Fruit fly (Drosophila melanogaster): ENCODE measurements around the gene Msp300.

Msp300 gene

DNA sequence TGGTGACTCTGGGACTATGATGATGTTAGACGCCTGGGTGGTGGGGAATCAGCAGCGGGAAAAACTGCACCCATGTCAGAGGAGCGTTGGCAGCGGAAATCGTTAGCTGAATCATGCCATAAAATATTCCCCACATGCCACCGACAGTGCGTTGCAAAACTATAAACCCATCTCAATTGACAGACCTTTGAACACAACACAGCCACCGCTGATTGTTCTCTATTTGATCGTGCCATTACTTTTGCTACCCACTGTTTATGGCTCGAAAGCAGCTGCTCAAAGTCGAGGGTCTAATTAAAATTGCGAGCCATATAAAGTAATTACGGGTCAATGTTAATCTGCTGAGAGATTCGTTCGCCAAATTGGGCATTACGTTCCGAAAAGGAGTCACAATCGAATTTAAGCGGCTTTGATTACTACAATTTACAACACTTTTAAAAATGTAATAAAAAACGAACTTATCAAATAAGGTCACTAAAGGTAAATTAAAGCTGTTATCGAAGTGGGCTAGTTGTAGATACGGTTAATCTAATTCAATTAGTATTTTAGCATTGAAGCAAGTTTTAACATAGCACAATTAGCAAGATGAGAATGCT is 124.1 kb downstream of the Msp300 start:
- TF ChIP-seq CG8478 (optimal IDR thresholded peaks at IDR 0.05) = no peak
- no peak for TF ChIP-seq CTCF (optimal IDR thresholded peaks at IDR 0.05)

DNA sequence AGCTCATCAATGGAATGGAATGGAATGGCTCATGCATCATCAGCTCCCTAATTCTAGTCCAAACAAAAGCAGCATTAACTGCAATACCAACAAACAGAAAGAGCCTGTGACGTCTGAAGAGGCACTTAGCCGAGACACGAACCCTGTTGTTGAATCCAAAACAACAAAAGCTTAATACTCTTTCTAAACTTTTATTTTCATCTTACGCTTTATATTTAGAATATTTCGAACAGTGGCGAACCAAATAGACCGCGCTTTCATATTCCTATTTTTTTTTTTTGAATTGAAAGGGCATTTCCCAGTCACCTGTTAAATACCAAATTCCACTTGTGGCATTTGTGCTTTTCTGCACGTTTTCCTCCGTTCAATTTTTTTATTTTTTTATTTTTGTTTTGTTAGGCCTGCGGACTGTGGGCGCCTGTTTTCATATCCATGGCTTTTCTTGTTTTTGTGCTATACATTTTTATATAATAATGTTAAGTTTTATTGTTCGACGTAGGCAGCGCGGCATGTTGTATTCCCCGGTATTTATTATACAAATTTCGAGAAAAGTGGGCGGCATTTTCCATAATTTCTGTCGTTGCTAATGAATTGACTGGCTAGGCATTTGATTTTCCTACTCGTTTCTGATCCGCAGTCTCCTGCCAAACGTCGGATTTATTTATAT is 125.0 kb downstream of the Msp300 start:
- TF ChIP-seq CG8478 (optimal IDR thresholded peaks at IDR 0.05) (no peak), CTCF (optimal IDR thresholded peaks at IDR 0.05) (no peak)

DNA sequence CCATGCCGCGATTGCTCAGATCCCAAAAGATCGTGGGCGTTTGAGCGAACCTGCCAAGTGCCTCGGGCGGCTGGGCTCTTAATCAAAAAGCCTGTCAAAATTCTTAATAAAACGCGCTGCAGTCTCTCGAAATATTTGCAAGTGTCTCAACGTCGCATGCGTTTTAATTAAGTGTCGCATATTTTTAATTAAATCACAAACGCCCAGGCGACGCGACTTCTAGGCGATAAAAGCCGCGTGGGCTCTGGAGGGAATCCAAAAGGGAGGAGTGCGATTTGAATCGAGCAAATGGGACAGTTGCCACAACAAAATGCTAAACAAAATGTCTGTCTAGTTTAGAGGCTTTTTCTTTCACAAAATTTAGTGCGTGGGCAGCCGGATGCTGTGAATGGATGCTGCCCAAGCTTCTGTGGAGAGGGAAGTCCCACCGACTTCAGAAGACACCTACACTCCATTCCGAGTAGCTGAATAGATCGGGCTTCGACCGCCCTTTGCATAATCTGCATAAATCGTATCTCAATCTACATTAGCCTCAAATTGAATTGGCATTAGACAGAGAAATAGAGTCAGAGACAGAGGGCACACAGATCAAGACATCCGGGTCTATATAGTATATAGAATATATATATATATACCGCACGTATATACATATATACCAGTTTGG is 126.3 kb downstream of the Msp300 start:
- TF ChIP-seq CG8478 (optimal IDR thresholded peaks at IDR 0.05) = no peak
- no peak for TF ChIP-seq CTCF (optimal IDR thresholded peaks at IDR 0.05)

DNA sequence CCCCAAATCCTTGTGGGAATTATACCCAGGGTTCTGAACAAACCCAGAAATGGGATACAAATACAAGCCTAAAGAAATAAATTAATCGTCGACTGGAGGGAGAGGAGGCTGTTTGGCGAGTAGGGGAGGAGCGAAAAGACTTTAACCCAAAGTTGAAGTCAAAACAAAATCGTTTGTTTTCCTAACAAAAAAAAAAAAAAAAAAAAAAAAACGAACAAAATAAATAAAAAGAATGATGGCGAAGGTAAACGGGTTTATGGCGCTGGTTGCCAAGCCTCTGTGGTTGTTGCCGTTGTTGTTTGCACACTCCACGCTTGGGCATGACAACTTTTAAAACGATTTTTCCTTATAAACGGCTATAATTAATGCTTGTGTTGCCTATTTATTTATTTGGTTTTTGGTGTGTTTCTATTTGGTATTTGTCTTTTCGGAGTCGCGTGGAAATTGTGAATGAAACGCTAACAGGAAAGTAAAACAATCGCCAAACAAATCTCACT is 128.0 kb downstream of the Msp300 start:
- no peak for TF ChIP-seq CG8478 (optimal IDR thresholded peaks at IDR 0.05)
- no peak for TF ChIP-seq CTCF (optimal IDR thresholded peaks at IDR 0.05)

DNA sequence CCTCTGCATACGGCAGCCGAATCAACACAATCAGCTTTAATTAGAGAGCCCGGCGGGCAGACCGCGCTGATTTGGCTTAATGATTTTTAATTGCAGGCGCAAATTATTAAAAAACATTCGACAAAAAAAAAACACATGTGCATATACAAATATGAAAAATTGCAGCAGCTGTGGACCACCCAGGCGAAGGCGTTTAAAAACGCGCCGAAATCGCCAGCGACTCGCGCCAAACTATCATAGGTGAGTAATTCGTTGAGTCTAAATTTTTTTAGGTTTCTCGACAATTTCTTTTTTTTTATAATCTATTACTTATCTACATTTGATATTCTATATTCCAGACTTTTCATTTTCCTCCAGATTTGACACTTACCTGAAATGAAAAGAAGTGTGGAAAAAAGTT is 128.6 kb downstream of the Msp300 start:
- TF ChIP-seq CG8478 (optimal IDR thresholded peaks at IDR 0.05) = no peak
- TF ChIP-seq CTCF (optimal IDR thresholded peaks at IDR 0.05) = no peak

DNA sequence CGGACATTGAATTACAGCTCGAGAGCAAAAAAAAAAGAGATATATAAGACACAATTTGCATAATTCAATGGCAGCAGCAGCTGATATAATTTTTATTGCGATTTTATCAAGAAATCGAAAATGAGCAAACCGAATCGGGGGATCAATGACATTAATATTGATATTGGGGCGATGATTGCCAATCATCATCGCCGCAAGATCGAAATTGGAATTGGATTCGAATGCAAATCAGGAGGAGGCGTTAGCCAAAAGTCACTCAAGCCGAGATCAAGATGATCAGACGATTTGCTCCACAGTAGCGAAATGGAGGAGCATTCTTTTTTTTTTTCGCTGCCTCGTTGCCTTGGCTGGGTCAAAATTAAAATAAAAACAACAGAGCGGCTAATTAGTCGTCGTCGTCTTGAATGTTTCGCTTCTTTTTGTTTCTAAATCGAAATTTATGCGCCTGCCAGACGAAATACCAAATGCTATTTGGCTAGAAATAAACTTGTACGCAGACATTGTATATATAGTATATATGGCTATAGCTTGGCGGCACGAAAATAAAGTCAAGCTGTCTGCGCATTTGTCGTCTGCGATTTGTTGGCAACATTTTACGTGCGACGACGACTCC is 129.2 kb downstream of the Msp300 start:
- no peak for TF ChIP-seq CG8478 (optimal IDR thresholded peaks at IDR 0.05)
- TF ChIP-seq CTCF (optimal IDR thresholded peaks at IDR 0.05) = no peak

DNA sequence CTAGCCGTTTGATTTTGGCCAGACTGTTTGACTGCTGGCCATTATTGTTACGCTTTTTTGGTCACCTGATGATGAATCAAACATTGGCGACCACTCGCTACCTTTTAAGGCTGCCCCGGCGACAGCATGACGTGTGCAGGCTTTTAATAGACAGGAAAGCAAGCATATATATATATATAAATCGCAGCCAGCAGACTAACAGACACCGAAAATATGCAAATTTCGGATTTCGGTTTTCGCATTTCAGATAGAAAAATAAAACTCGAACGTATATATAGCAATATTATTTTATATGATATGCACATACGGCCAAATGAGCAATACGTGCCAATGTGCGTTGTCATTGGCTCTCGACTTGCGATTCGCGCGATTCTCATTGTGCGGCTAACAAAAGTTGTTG is 130.1 kb downstream of the Msp300 start:
- TF ChIP-seq CG8478 (optimal IDR thresholded peaks at IDR 0.05) (no peak), CTCF (optimal IDR thresholded peaks at IDR 0.05) (no peak)

DNA sequence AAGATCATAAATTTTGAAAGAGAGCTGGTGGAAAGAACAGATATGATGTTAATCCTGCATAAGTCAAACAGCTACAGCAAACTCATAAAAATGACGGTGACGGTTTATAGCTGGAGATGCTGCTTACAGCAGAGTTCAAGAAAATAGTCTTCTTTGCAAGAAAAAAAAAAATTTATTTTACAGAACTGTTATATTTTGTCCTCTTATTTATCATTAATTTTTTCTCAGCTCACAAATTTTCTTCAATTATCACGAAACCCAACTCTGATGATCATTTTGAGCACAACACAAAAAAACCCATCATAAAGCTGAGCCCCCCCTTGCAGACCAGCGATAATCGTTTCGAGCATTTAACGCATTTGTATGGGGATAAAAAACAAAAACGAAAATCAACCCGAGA is 130.8 kb downstream of the Msp300 start:
- TF ChIP-seq CG8478 (optimal IDR thresholded peaks at IDR 0.05) (no peak), CTCF (optimal IDR thresholded peaks at IDR 0.05) (no peak)

DNA sequence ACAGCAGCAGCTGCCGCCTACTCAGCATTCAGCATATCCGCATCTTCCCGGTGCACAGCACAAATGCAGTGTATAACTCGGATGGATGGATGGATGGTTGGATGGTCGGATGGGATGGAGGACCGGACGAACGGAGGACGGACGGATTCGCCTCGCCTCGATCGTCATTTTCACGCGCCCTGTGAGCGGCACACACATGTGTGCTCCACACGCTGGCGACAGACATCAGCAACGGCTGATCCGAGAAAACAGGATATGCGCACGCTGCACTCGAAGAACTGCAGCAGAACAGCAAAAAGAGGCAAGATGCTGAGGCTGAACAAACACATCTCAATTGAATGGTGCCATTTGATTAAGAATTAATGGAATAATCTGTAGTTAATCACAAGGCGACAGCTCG is 131.5 kb downstream of the Msp300 start:
- TF ChIP-seq CTCF (optimal IDR thresholded peaks at IDR 0.05) (no peak), CG8478 (optimal IDR thresholded peaks at IDR 0.05) (no peak)

DNA sequence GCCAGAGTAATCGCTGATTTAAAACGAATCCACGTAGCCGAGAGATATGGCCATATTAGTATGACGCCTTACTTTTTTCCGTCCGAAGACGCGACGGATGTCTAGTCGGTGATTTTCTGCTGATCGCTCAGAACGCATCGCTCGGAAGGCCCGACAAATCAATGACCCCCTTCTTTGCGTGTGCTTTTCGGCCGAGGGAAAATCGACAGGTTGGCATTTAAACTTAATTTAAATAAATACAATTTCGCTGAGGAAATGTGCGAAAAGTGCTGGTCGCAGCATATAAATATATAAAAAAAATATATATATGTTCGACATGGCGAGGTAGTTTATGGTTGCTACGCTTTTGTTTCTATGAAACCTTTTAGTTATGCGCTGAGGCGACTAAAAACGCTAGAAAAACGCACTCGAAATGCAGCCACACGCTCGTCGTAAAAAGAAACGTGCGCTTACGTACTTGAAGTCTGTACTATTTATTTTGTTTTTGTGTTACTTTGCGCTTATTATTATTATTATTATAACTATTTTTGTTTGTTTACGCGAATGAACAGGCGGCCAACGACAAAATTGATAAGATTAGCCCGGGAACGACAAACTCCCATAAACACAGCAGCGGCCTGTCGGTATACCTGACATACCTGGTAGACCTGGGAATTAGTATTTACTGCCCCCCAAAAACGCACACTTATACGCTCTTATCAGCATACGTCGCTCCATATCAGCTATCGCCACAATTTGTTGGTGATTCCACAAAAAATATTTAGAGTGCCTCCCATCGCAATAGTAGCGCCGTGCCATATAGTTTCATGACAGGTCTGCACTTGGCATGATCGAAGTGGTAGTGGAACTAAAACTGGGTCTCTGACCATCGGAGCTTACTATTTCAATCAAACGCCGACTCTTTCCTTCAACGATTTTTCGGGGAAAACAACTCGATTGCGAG is 132.6 kb downstream of the Msp300 start:
- TF ChIP-seq CTCF (optimal IDR thresholded peaks at IDR 0.05) = no peak
- no peak for TF ChIP-seq CG8478 (optimal IDR thresholded peaks at IDR 0.05)

DNA sequence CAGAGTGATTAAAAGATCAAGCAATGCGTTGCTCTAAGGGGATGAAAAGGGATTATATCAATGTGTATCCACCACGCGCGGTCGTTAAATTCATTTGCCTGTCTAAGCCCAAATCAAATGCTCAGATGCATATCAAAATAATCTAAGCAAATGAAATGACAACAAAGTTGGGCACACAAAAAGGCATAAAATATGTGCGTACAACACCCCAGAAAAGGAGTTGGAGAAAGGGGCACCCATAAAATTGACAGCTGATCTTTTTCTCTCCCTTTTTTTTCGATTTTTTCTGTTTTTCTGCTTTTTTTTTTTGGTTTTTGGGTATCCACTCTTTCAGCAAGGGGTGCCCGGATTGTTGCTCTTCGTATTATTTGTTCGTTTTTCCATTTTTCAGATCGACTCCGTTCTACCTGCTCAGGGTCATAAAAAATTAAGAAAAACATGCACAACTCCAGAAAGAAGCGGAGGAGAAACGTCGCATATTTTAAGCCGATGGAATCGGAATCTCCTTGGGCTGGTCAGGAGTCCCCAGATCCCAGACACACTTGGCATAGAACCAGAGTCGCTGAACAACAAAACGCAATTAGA is 134.1 kb downstream of the Msp300 start:
- no peak for TF ChIP-seq CG8478 (optimal IDR thresholded peaks at IDR 0.05)
- no peak for TF ChIP-seq CTCF (optimal IDR thresholded peaks at IDR 0.05)

DNA sequence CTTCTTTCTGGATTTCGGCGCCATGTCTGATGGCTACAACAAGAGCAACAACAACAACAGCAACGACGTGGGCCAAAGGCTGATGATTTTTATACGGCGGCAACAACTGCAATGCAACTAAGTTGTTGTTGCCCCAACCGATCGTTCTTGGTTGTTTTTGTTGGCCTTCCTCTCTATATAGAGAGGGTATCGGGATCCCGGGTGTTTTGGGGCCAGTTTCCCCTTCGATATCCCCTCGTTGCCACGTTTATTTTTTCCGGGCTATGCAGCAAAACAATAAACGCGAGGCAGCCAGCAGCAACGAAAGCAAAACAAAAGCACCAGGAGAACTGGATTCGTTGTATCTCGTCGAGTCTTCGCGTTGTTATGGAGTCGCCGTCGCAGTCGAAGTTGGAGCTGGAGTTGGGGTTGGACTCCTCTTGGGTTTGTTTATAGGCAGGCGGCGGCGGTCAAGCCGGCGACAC is 135.7 kb downstream of the Msp300 start:
- TF ChIP-seq CG8478 (optimal IDR thresholded peaks at IDR 0.05) = no peak
- TF ChIP-seq CTCF (optimal IDR thresholded peaks at IDR 0.05) = no peak

DNA sequence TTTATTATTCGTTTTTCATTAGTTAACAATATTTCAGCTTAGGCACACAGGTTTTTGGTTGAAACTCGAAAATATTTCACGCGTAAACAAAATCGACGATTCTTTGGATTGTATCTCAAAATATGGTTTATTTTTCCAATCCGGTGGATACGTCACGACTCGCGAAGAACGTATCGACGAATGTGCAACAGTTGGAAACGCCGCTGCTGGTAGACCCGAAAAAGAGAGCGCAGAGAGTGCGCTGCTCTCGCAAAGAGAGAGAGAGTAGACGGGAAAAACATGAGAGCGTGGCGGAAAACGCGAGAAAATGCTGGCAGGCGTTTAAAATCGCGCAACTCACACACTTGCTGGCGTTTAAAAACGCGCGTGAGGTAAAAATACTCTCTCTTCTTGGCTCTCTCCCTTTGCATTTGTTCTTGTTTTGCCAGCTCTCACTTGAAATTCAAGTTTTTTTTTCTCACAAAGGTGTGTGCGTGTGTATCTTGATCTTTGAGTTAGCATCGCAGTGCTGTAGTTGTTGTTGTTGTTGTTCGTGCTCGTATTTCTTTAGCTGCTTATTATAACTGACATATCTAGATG is 136.6 kb downstream of the Msp300 start:
- TF ChIP-seq CTCF (optimal IDR thresholded peaks at IDR 0.05) (no peak), CG8478 (optimal IDR thresholded peaks at IDR 0.05) (no peak)

Measured in S2 (cell line).